Fruit fly (Drosophila melanogaster): ENCODE results near the gene CG14879.
A peak's percentile ranks its signal among the peaks of the same experiment; 100 is the strongest.

CG14879 gene

DNA sequence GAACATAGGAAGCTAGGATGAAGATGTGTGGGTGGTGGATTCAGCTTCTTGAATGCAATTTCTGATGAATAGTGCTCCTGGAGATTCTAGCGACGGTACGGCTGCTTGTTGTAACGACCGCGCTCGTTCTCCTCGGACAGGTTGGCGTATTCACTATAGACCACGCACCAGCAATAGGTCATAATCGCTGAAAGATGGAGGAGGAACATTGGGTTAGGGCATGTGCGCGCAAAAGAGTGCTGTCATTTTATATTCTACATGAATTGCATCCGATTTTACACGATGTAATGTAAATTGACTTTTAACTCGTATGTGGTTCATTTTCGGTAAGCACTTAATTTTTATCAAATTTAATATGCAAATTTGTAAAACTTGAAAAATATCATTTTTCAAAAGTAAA, 2.0 kb upstream of the CG14879 start (continued):
- TF ChIP-seq gsb-n (tag; optimal IDR thresholded peaks at IDR 0.05) (no peak), sim (GFP tag; IDR thresholded peaks at IDR 0.05) (no peak), Myb (GFP tag; optimal IDR thresholded peaks at IDR 0.05) (peak; percentile 21), Ssrp (tag; optimal IDR thresholded peaks at IDR 0.05) (no peak), D19A (tag; optimal IDR thresholded peaks at IDR 0.05) (no peak), CG7987 (GFP tag; optimal IDR thresholded peaks at IDR 0.05) (peak; percentile 11), CG12299 (tag; optimal IDR thresholded peaks at IDR 0.05) (no peak), Nf-YB (GFP tag; optimal IDR thresholded peaks at IDR 0.05) (no peak), Pdp1 (GFP tag; optimal IDR thresholded peaks at IDR 0.05) (peak in 1 of 2 experiments; percentile 58), Lhr (GFP tag; optimal IDR thresholded peaks at IDR 0.05) (peak; percentile 24), ranshi (GFP tag; IDR thresholded peaks at IDR 0.05) (peak; percentile 19; the same call in 1 of the 2 replicates), CG2120 (GFP tag; optimal IDR thresholded peaks at IDR 0.05) (peak; percentile 9), unc-4 (GFP tag; IDR thresholded peaks at IDR 0.05; ENCODE audit: partially characterized antibody) (0 out of 2 replicates have a peak, but pooled peaks have one; percentile 16), CG1603 (tag; optimal IDR thresholded peaks at IDR 0.05) (peak; percentile 16), CG11093 (GFP tag; IDR thresholded peaks at IDR 0.05) (no peak), CG4328 (GFP tag; optimal IDR thresholded peaks at IDR 0.05) (no peak), CG9215 (GFP tag; IDR thresholded peaks at IDR 0.05) (no peak), Usf (GFP tag; optimal IDR thresholded peaks at IDR 0.05) (no peak)

dm6 chr3R:16350400-16350799, 1.4 kb upstream of the CG14879 start:
- TF ChIP-seq CG30020 (tag; optimal IDR thresholded peaks at IDR 0.05) (no peak), Med (GFP tag) (peak; percentile 56), CG3065 (GFP tag; optimal IDR thresholded peaks at IDR 0.05) (peak; percentile 21), CG9609 (GFP tag; optimal IDR thresholded peaks at IDR 0.05) (no peak), CG32532 (GFP tag; IDR thresholded peaks at IDR 0.05) (no peak), CTCF (GFP tag; optimal IDR thresholded peaks at IDR 0.05) (peak; percentile 36), CG12071 (GFP tag; optimal IDR thresholded peaks at IDR 0.05) (no peak), CG3838 (GFP tag; optimal IDR thresholded peaks at IDR 0.05) (no peak), CG4360 (GFP tag; IDR thresholded peaks at IDR 0.05) (peak; percentile 69), Oaz (GFP tag; IDR thresholded peaks at IDR 0.05) (no peak), Awh (GFP tag; IDR thresholded peaks at IDR 0.05) (no peak), Ssrp (tag; optimal IDR thresholded peaks at IDR 0.05) (no peak)

DNA sequence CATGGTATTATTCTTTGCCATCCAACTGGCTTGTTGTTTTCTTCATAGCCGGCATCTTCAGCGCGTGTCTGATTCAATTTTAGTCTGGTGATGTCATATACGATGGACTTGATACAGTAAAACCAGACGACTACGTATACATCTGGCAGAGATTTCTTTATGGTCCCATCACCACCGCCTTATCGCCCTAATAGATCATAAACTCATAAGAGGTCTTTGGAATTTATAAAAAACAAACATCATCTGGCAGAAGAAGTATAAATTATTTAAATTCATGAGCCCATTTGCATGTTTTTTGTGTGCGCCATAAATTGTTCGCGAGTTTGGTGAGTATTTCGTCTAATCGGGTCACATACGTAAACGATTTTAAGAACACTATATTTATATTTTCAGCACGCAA, 737 bp downstream of the CG14879 start:
- TF ChIP-seq CG7786 (GFP tag; optimal IDR thresholded peaks at IDR 0.05) (no peak), Med (GFP tag) (peak; percentile 73), kah (GFP tag; optimal IDR thresholded peaks at IDR 0.05) (no peak), fd64A (GFP tag; optimal IDR thresholded peaks at IDR 0.05) (no peak), gcm (GFP tag; optimal IDR thresholded peaks at IDR 0.05) (no peak), CG43689 (GFP tag; IDR thresholded peaks at IDR 0.05) (no peak), Myb (GFP tag; optimal IDR thresholded peaks at IDR 0.05) (no peak), kay (GFP tag; optimal IDR thresholded peaks at IDR 0.05) (no peak), gt (GFP tag; IDR thresholded peaks at IDR 0.05) (no peak), CG32767 (GFP tag; IDR thresholded peaks at IDR 0.05) (no peak), CG3407 (GFP tag; optimal IDR thresholded peaks at IDR 0.05) (no peak), CG1603 (tag; optimal IDR thresholded peaks at IDR 0.05) (no peak), unpg (GFP tag; optimal IDR thresholded peaks at IDR 0.05) (no peak), chn (GFP tag; optimal IDR thresholded peaks at IDR 0.05) (no peak), CG10209 (GFP tag; optimal IDR thresholded peaks at IDR 0.05) (no peak), CG31224 (GFP tag; IDR thresholded peaks at IDR 0.05) (no peak), CG15514 (GFP tag; optimal IDR thresholded peaks at IDR 0.05) (peak; percentile 8), CG13894 (tag; optimal IDR thresholded peaks at IDR 0.05) (peak; percentile 89), CG1233 (GFP tag; optimal IDR thresholded peaks at IDR 0.05) (no peak), Ravus (GFP tag; IDR thresholded peaks at IDR 0.05) (no peak), CG11560 (tag; IDR thresholded peaks at IDR 0.05) (no peak), Side (GFP tag; optimal IDR thresholded peaks at IDR 0.05) (no peak), CG14050 (GFP tag; IDR thresholded peaks at IDR 0.05) (no peak), sens (GFP tag) (peak; percentile 61), Optix (GFP tag; IDR thresholded peaks at IDR 0.05) (no peak)
